Fruit fly (Drosophila melanogaster) whole organism, wandering third instar larva: ENCODE measurements around the gene PGAP2.

ENCODE experiments used
- CrebA ChIP-seq: fragments of 200-800 bp; sonication (Bioruptor generic); optimal IDR thresholded peaks from 2 replicates; lab custom pipeline; 2016; ENCODE audit warnings: missing biosample characterization, mild to moderate bottlenecking, missing genetic modification characterization, borderline replicate concordance
- ey ChIP-seq: fragments of 200-800 bp; sonication (Bioruptor generic); optimal IDR thresholded peaks from 2 replicates; lab custom pipeline; 2016; ENCODE audit warnings: missing biosample characterization, missing genetic modification characterization
- fru ChIP-seq: fragments of 200-800 bp; sonication (Bioruptor generic); optimal IDR thresholded peaks from 3 replicates; lab custom pipeline; 2016; ENCODE audit warnings: missing biosample characterization, mild to moderate bottlenecking, missing genetic modification characterization
- h ChIP-seq: fragments of 200-800 bp; sonication (Bioruptor generic); optimal IDR thresholded peaks from 3 replicates; lab custom pipeline; 2016; ENCODE audit warnings: missing biosample characterization, mild to moderate bottlenecking, missing genetic modification characterization
- lola ChIP-seq: fragments of >200 bp; optimal IDR thresholded peaks from 2 replicates; lab custom pipeline; 2017; ENCODE audit warnings: missing biosample characterization, missing genetic modification characterization
- pan ChIP-seq: fragments of >200 bp; optimal IDR thresholded peaks from 2 replicates; lab custom pipeline; 2017
- sage ChIP-seq: fragments of 200-800 bp; sonication (Bioruptor generic); optimal IDR thresholded peaks from 2 replicates; lab custom pipeline; 2016; ENCODE audit warnings: missing biosample characterization, mild to moderate bottlenecking, missing genetic modification characterization
- tai ChIP-seq: sonication (Bioruptor generic); optimal IDR thresholded peaks from 2 replicates; lab custom pipeline; 2016; ENCODE audit warnings: missing biosample characterization, missing genetic modification characterization
- usp ChIP-seq: fragments of >200 bp; optimal IDR thresholded peaks from 2 replicates; lab custom pipeline; 2017; ENCODE audit warnings: missing biosample characterization, missing genetic modification characterization

dm6 chr2L:821242-821985, 2.1 kb upstream of the PGAP2 start, which contains the start of gene CG3662:
- no peak for TF ChIP-seq fru (GFP tag; lab: Kevin White, UChicago)
- TF ChIP-seq pan (lab: Kevin White, UChicago), result no peak
- TF ChIP-seq tai (GFP tag; lab: Kevin White, UChicago), result no peak
- no peak for TF ChIP-seq h (GFP tag; lab: Kevin White, UChicago)
- TF ChIP-seq ey (GFP tag; lab: Kevin White, UChicago), result no peak
- no peak for TF ChIP-seq usp (GFP tag; lab: Kevin White, UChicago)
- TF ChIP-seq lola (GFP tag; lab: Kevin White, UChicago), result no peak
- no peak for TF ChIP-seq sage
- no peak for TF ChIP-seq CrebA (GFP tag; lab: Kevin White, UChicago)
